Worm (Caenorhabditis elegans): ENCODE data around the gene F48E8.2.

The F48E8.2 gene

DNA sequence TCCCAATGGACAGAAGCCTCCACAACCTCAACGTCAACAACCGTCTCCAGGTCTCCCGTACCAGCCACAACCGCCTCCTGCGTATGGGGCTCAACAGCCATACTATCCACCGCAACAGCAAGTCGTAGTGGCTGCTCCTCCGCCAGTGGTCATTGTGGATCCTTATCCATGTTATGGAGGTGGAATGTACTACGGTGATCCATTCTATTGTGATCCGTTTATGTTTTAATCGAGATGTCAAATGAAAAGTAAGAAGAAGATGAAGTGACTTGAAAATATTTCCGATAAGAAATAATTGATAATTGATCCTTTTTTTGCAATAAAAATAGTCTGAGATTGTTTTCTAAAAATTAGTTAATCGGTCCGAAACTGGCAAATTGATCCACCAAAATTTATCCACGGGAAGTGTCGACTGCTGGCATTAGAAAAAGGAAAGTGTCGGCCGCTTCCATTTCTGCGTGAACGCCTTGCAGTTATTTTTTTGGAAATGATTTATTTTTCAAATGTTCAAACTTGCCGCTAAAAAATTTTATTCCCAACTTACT lies 14.7 kb downstream of the F48E8.2 start, which contains the start of the genes R02F2.6 and R02F2.5:
TSS of gene R02F2.6 (minus strand) at position 101 of the 545 bp plus-strand sequence.
TSS of gene R02F2.5 (plus strand) at position 495 of the 545 bp plus-strand sequence.
- no peak for TF ChIP-seq ztf-6 (GFP tag; IDR thresholded peaks at IDR 0.05)
- TF ChIP-seq bed-1 (GFP tag; IDR thresholded peaks at IDR 0.05) = no peak
- no peak for TF ChIP-seq nfya-1 (tag; optimal IDR thresholded peaks at IDR 0.05; ENCODE audit: borderline replicate concordance, insufficient read depth)
- 0 out of 2 replicates have a peak, but pooled peaks have one; percentile 2 for TF ChIP-seq zfh-2 (GFP tag; conservative IDR thresholded peaks at IDR 0.05)
- peak; percentile 15 for TF ChIP-seq snpc-1.1 (tag; optimal IDR thresholded peaks at IDR 0.05; ENCODE audit: insufficient read depth)

DNA sequence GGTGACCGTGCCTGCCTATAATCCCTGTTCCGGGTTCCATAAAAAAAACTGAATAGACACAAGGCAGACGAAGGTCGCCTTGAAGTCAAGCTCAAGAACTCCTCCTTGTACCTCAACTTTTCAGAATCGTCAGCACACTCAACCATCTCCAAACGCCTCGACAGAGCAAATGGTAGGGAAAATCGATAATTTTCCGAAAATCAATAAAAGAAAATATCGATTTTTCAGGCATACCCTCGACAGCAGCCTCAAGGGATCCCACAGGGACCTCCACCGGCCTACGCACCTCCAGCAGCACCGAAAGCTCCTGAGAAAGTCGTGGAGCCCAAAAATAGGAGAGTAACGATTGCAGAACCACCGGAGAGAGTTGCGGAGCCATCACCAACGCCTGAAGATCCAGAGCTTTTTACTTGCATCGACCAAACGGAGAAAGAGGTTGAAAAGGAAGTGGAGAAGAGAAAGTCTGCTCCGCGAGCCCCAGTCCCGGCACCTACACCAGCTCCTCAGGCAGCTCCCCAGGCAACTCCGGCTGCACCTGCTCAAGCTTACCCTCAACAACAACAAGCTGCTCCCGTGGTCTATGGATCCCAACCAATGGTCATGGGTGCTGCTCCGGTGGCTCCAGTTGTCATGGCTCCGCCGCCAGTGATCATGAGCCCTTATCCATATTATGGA lies 15.5 kb downstream of the F48E8.2 start:
- TF ChIP-seq egl-18 (GFP tag; IDR thresholded peaks at IDR 0.05) (no peak), attf-3 (GFP tag; conservative IDR thresholded peaks at IDR 0.05) (no peak), hrde-1 (tag; optimal IDR thresholded peaks at IDR 0.05; ENCODE audit: borderline replicate concordance) (peak; percentile 18), nhr-120 (GFP tag; IDR thresholded peaks at IDR 0.05) (0 out of 2 replicates have a peak, but pooled peaks have one; percentile 55), let-607 (tag; optimal IDR thresholded peaks at IDR 0.05) (no peak), ceh-100 (GFP tag; IDR thresholded peaks at IDR 0.05) (no peak), madf-10 (tag; optimal IDR thresholded peaks at IDR 0.05) (no peak), zfh-2 (GFP tag; conservative IDR thresholded peaks at IDR 0.05) (peak; percentile 86), mcd-1 (GFP tag; IDR thresholded peaks at IDR 0.05) (0 out of 2 replicates have a peak, but pooled peaks have one; percentile 13), egrh-3 (GFP tag; IDR thresholded peaks at IDR 0.05) (peak; percentile 71; the same call in 1 of the 2 replicates), Y53G8AR.9 (GFP tag; conservative IDR thresholded peaks at IDR 0.05) (0 out of 2 replicates have a peak, but pooled peaks have one; percentile 26), ceh-79 (tag; optimal IDR thresholded peaks at IDR 0.05) (no peak), ZK185.1 (tag; optimal IDR thresholded peaks at IDR 0.05; ENCODE audit: poor library complexity, severe bottlenecking) (no peak), snpc-1.3 (tag; optimal IDR thresholded peaks at IDR 0.05; ENCODE audit: insufficient read depth) (no peak)

DNA sequence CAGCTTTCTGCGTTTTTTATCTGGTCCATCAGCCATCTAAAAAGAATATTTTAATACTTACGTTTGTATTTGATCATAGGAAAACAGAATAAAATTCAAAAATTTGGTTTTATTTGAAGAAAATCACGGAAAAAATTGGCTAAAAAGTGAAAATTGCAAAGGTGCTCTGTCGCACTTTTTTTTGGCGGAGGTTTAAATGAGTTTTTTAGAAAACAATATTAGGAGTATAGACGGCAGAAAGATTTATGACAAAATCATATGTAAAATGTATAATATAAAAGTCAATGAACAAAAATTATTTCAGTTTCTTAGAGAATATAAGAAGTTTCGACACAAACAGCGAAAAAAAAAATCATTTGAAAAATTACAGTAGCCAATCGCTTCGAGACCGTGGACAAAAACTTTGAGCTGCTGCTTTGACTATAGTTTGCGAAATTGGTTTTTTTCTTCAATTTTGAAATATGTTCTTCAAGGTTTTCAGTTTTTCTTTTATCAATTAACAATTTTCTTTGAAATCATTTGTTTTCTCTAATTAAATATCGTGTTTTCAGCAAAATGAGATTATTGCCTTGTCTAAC lies 19.6 kb downstream of the F48E8.2 start, which contains the start of the genes R02F2.7 and R02F2.4:
TSS of gene R02F2.7 (minus strand) at position 36 of the 578 bp plus-strand sequence.
TSS of gene R02F2.4 (plus strand) at position 552 of the 578 bp plus-strand sequence.
- no peak for TF ChIP-seq F57A8.1 (GFP tag; optimal IDR thresholded peaks at IDR 0.05)
- peak; percentile 78 for TF ChIP-seq madf-6 (GFP tag; IDR thresholded peaks at IDR 0.05)
- TF ChIP-seq ztf-26 (tag; optimal IDR thresholded peaks at IDR 0.05) = no peak
- peak; percentile 74 for TF ChIP-seq lin-54 (GFP tag; optimal IDR thresholded peaks at IDR 0.05)
- peak; percentile 74 for TF ChIP-seq xnd-1 (tag; optimal IDR thresholded peaks at IDR 0.05)
- TF ChIP-seq mcd-1 (GFP tag; IDR thresholded peaks at IDR 0.05) = peak; percentile 53; the same call in 1 of the 2 replicates
- peak; percentile 21 for TF ChIP-seq F49E8.2 (tag; optimal IDR thresholded peaks at IDR 0.05; ENCODE audit: insufficient read depth)
- 0 out of 2 replicates have a peak, but pooled peaks have one; percentile 25 for TF ChIP-seq madf-8 (GFP tag; conservative IDR thresholded peaks at IDR 0.05)
- peak; percentile 92 for TF ChIP-seq lsl-1 (GFP tag; optimal IDR thresholded peaks at IDR 0.05)
- TF ChIP-seq C06A6.2 (GFP tag; conservative IDR thresholded peaks at IDR 0.05) = no peak
- TF ChIP-seq B0261.1 (tag; optimal IDR thresholded peaks at IDR 0.05) = no peak
- peak; percentile 54 for TF ChIP-seq efl-1 (GFP tag; optimal IDR thresholded peaks at IDR 0.05)
- TF ChIP-seq F33H1.4 (GFP tag; IDR thresholded peaks at IDR 0.05) = peak; percentile 82
